Fruit fly (Drosophila melanogaster) whole organism, embryonic: ENCODE results near the gene Mipp2.
A peak's percentile ranks its signal among the peaks of the same experiment; 100 is the strongest.

ENCODE experiments used
- Antp ChIP-seq: fragments of 200-800 bp; sonication (Bioruptor generic); optimal IDR thresholded peaks from 3 replicates; lab custom pipeline; 2016; ENCODE audit warnings: missing biosample characterization, missing genetic modification characterization
- CG11247 ChIP-seq: fragments of 200-800 bp; sonication (Bioruptor generic); IDR thresholded peaks from 2 replicates; pipeline ENCODE4 v1.3.6; 2022; ENCODE audit warnings: missing biosample characterization, missing genetic modification characterization
- CG11504 ChIP-seq: fragments of 200-800 bp; sonication (Bioruptor generic); optimal IDR thresholded peaks from 3 replicates; lab custom pipeline; 2019; ENCODE audit warnings: missing biosample characterization, mild to moderate bottlenecking, missing genetic modification characterization, moderate library complexity
- CG11560 ChIP-seq: fragments of 200-800 bp; sonication (Bioruptor generic); IDR thresholded peaks from 3 replicates; pipeline ENCODE4 v1.3.6; 2022; ENCODE audit warnings: missing biosample characterization, missing genetic modification characterization
- CG11696 ChIP-seq: fragments of 200-800 bp; sonication (Bioruptor generic); IDR thresholded peaks from 2 replicates; pipeline ENCODE4 v1.3.6; 2022; ENCODE audit warnings: missing biosample characterization, missing genetic modification characterization
- CG12155 ChIP-seq: fragments of 200-800 bp; sonication (Bioruptor generic); optimal IDR thresholded peaks from 3 replicates; lab custom pipeline; 2016; ENCODE audit warnings: missing biosample characterization, missing genetic modification characterization
- CG14441 ChIP-seq: fragments of 200-800 bp; sonication (Bioruptor generic); IDR thresholded peaks from 2 replicates; pipeline ENCODE4 v1.3.6; 2022; ENCODE audit warnings: missing biosample characterization, missing genetic modification characterization
- CG17186 ChIP-seq: fragments of 200-800 bp; sonication (Bioruptor generic); optimal IDR thresholded peaks from 3 replicates; lab custom pipeline; 2017; ENCODE audit warnings: missing biosample characterization, missing genetic modification reagents, missing genetic modification characterization
- CG2116 ChIP-seq: fragments of 200-800 bp; sonication (Bioruptor generic); optimal IDR thresholded peaks from 3 replicates; lab custom pipeline; 2018; ENCODE audit warnings: missing biosample characterization, mild to moderate bottlenecking, missing genetic modification characterization
- CG30431 ChIP-seq: fragments of 200-800 bp; sonication (Bioruptor generic); optimal IDR thresholded peaks from 2 replicates; lab custom pipeline; 2017; ENCODE audit warnings: missing biosample characterization, missing genetic modification characterization
- CG31365 ChIP-seq: fragments of 200-800 bp; sonication (Bioruptor generic); optimal IDR thresholded peaks from 2 replicates; lab custom pipeline; 2018; ENCODE audit warnings: missing biosample characterization, mild to moderate bottlenecking, missing genetic modification characterization
- CG34224 ChIP-seq: fragments of 200-800 bp; sonication (Bioruptor generic); IDR thresholded peaks from 3 replicates; pipeline ENCODE4 v1.3.6; 2022; ENCODE audit warnings: missing biosample characterization, missing genetic modification characterization; ENCODE audit not compliant: partially characterized antibody
- CG4328 ChIP-seq: fragments of 200-800 bp; sonication (Bioruptor generic); optimal IDR thresholded peaks from 3 replicates; lab custom pipeline; 2017; ENCODE audit warnings: missing biosample characterization, missing genetic modification reagents, missing genetic modification characterization
- CG4404 ChIP-seq: fragments of 200-800 bp; sonication (Bioruptor generic); IDR thresholded peaks from 2 replicates; pipeline ENCODE4 v1.3.6; 2022; ENCODE audit warnings: missing biosample characterization, missing genetic modification characterization
- CG5180 ChIP-seq: fragments of 200-800 bp; sonication (Bioruptor generic); optimal IDR thresholded peaks from 3 replicates; lab custom pipeline; 2017; ENCODE audit warnings: missing biosample characterization, missing genetic modification characterization, mild to moderate bottlenecking, moderate library complexity, missing genetic modification reagents
- CG6813 ChIP-seq: fragments of 200-800 bp; sonication (Bioruptor generic); optimal IDR thresholded peaks from 2 replicates; lab custom pipeline; 2017; ENCODE audit warnings: missing biosample characterization, missing genetic modification characterization, mild to moderate bottlenecking, moderate library complexity, missing genetic modification reagents
- CG7745 ChIP-seq: fragments of 200-800 bp; sonication (Bioruptor generic); optimal IDR thresholded peaks from 2 replicates; lab custom pipeline; 2018; ENCODE audit warnings: missing biosample characterization, mild to moderate bottlenecking, missing genetic modification characterization, moderate library complexity
- CG8478 ChIP-seq: fragments of >200 bp; optimal IDR thresholded peaks from 2 replicates; lab custom pipeline; 2018
- CG9817 ChIP-seq: fragments of 200-800 bp; sonication (Bioruptor generic); optimal IDR thresholded peaks from 2 replicates; lab custom pipeline; 2018; ENCODE audit warnings: missing biosample characterization, mild to moderate bottlenecking, missing genetic modification characterization, moderate library complexity
- CTCF ChIP-seq: fragments of 200-800 bp; sonication (Bioruptor generic); optimal IDR thresholded peaks from 2 replicates; lab custom pipeline; 2017; ENCODE audit warnings: missing biosample characterization, mild to moderate bottlenecking, missing genetic modification characterization, moderate library complexity
- Dfd ChIP-seq, 2 experiments: fragments of >200 bp; optimal IDR thresholded peaks; 2 replicates each; lab custom pipeline; 2017; ENCODE audit warnings: missing biosample characterization in 2 of 2, missing genetic modification characterization in 2 of 2
- E2f2 ChIP-seq: fragments of 200-800 bp; sonication (Bioruptor generic); IDR thresholded peaks from 2 replicates; pipeline ENCODE4 v1.3.6; 2022; ENCODE audit warnings: missing biosample characterization, missing genetic modification characterization
- Fer3 ChIP-seq: fragments of 200-800 bp; sonication (Bioruptor generic); optimal IDR thresholded peaks from 2 replicates; lab custom pipeline; 2018; ENCODE audit warnings: missing biosample characterization, mild to moderate bottlenecking, missing genetic modification characterization, moderate library complexity
- HLHmδ ChIP-seq: fragments of 200-800 bp; sonication (Bioruptor generic); optimal IDR thresholded peaks from 2 replicates; lab custom pipeline; 2018; ENCODE audit warnings: missing biosample characterization, mild to moderate bottlenecking, missing genetic modification characterization, moderate library complexity
- Lim3 ChIP-seq: fragments of 200-800 bp; sonication (Bioruptor generic); IDR thresholded peaks from 2 replicates; pipeline ENCODE4 v1.3.6; 2022; ENCODE audit warnings: missing biosample characterization, missing genetic modification characterization
- MBD-R2 ChIP-seq: fragments of 200-800 bp; sonication (Bioruptor generic); IDR thresholded peaks from 2 replicates; pipeline ENCODE4 v1.3.6; 2022; ENCODE audit warnings: missing biosample characterization, missing genetic modification characterization
- Mes4 ChIP-seq: fragments of 200-800 bp; sonication (Bioruptor generic); optimal IDR thresholded peaks from 2 replicates; lab custom pipeline; 2016; ENCODE audit warnings: missing biosample characterization, missing genetic modification characterization
- Mrtf ChIP-seq: fragments of 200-800 bp; sonication (Bioruptor generic); IDR thresholded peaks from 3 replicates; pipeline ENCODE4 v1.3.6; 2022; ENCODE audit warnings: missing biosample characterization, missing genetic modification characterization
- Myb ChIP-seq: fragments of 200-800 bp; sonication (Bioruptor generic); optimal IDR thresholded peaks from 2 replicates; lab custom pipeline; 2016; ENCODE audit warnings: missing biosample characterization, missing genetic modification characterization
- Nf-YB ChIP-seq: fragments of 200-800 bp; sonication (Bioruptor generic); optimal IDR thresholded peaks from 3 replicates; lab custom pipeline; 2019; ENCODE audit warnings: missing biosample characterization, mild to moderate bottlenecking, missing genetic modification characterization, moderate library complexity
- PHDP ChIP-seq: fragments of 200-800 bp; sonication (Bioruptor generic); optimal IDR thresholded peaks from 3 replicates; lab custom pipeline; 2018; ENCODE audit warnings: missing biosample characterization, mild to moderate bottlenecking, missing genetic modification characterization, moderate library complexity
- bigmax ChIP-seq: fragments of 200-800 bp; sonication (Bioruptor generic); optimal IDR thresholded peaks from 2 replicates; lab custom pipeline; 2018; ENCODE audit warnings: missing biosample characterization, mild to moderate bottlenecking, missing genetic modification characterization
- cg ChIP-seq: fragments of 200-800 bp; sonication (Bioruptor generic); optimal IDR thresholded peaks from 3 replicates; lab custom pipeline; 2019; ENCODE audit warnings: missing biosample characterization, mild to moderate bottlenecking, missing genetic modification characterization, moderate library complexity
- chm ChIP-seq: fragments of 200-800 bp; sonication (Bioruptor generic); IDR thresholded peaks from 2 replicates; pipeline ENCODE4 v1.3.6; 2022; ENCODE audit warnings: missing biosample characterization, missing genetic modification characterization
- chn ChIP-seq: fragments of 200-800 bp; sonication (Bioruptor generic); optimal IDR thresholded peaks from 2 replicates; lab custom pipeline; 2016; ENCODE audit warnings: missing biosample characterization, missing genetic modification characterization
- danr ChIP-seq: fragments of 200-800 bp; sonication (Bioruptor generic); IDR thresholded peaks from 2 replicates; pipeline ENCODE4 v1.3.6; 2022; ENCODE audit warnings: missing biosample characterization, missing genetic modification characterization
- dati ChIP-seq: fragments of 200-800 bp; sonication (Bioruptor generic); IDR thresholded peaks from 2 replicates; pipeline ENCODE4 v1.3.6; 2022; ENCODE audit warnings: missing biosample characterization, missing genetic modification characterization
- hbn ChIP-seq: fragments of 200-800 bp; sonication (Bioruptor generic); IDR thresholded peaks from 2 replicates; pipeline ENCODE4 v1.3.6; 2022; ENCODE audit warnings: missing biosample characterization, missing genetic modification characterization; ENCODE audit not compliant: partially characterized antibody
- lov ChIP-seq, 2 experiments: fragments of 200-800 bp in 1 of 2; fragments of >200 bp in 1 of 2; sonication (Bioruptor generic) in 1 of 2; IDR thresholded peaks in 1 of 2; optimal IDR thresholded peaks in 1 of 2; 2 replicates in 1 of 2; 3 replicates in 1 of 2; pipeline versions ENCODE4 v1.3.6 to Lab custom; 2017 to 2022; ENCODE audit warnings: missing biosample characterization in 1 of 2, missing genetic modification characterization in 1 of 2
- mld ChIP-seq: fragments of 200-800 bp; sonication (Bioruptor generic); IDR thresholded peaks from 3 replicates; pipeline ENCODE4 v1.3.6; 2022; ENCODE audit warnings: missing biosample characterization, missing genetic modification characterization; ENCODE audit not compliant: partially characterized antibody
- schlank ChIP-seq: fragments of 200-800 bp; sonication (Bioruptor generic); optimal IDR thresholded peaks from 2 replicates; lab custom pipeline; 2018; ENCODE audit warnings: missing biosample characterization, mild to moderate bottlenecking, missing genetic modification characterization
- stwl ChIP-seq: fragments of 200-800 bp; sonication (Bioruptor generic); optimal IDR thresholded peaks from 3 replicates; lab custom pipeline; 2018; ENCODE audit warnings: missing biosample characterization, mild to moderate bottlenecking, missing genetic modification characterization, moderate library complexity
- toy ChIP-seq: fragments of 200-800 bp; sonication (Bioruptor generic); IDR thresholded peaks from 2 replicates; pipeline ENCODE4 v1.3.6; 2022; ENCODE audit warnings: missing biosample characterization, missing genetic modification characterization
- twi ChIP-seq: fragments of 200-800 bp; optimal IDR thresholded peaks from 2 replicates; lab custom pipeline; 2019; ENCODE audit warnings: missing biosample characterization, mild to moderate bottlenecking, missing genetic modification characterization, moderate library complexity
- unpg ChIP-seq: fragments of 200-800 bp; sonication (Bioruptor generic); optimal IDR thresholded peaks from 3 replicates; lab custom pipeline; 2018; ENCODE audit warnings: missing biosample characterization, mild to moderate bottlenecking, missing genetic modification characterization, moderate library complexity
- zen ChIP-seq: fragments of 200-800 bp; sonication (Bioruptor generic); optimal IDR thresholded peaks from 3 replicates; lab custom pipeline; 2018; ENCODE audit warnings: missing biosample characterization, mild to moderate bottlenecking, missing genetic modification characterization, moderate library complexity

Mipp2 gene

dm6 chrX:6109872-6110271 lies 18.6 kb upstream of the Mipp2 start (continued):
- TF ChIP-seq lov (optimal IDR thresholded peaks at IDR 0.05; lab: Kevin White, UChicago) (no peak), lov (GFP tag; IDR thresholded peaks at IDR 0.05; lab: Robert Waterston, UW) (0 out of 3 replicates have a peak, but pooled peaks have one; percentile 71), CG14441 (GFP tag; lab: Robert Waterston, UW) (peak; percentile 62), zen (tag; lab: Kevin White, UChicago) (peak; percentile 49), unpg (GFP tag; lab: Kevin White, UChicago) (no peak), schlank (tag; lab: Kevin White, UChicago) (no peak), CG6813 (GFP tag; lab: Kevin White, UChicago) (peak; percentile 37), CG9817 (peak; percentile 36), CG11560 (tag; lab: Robert Waterston, UW) (0 out of 3 replicates have a peak, but pooled peaks have one; percentile 29), MBD-R2 (GFP tag; lab: Robert Waterston, UW) (0 out of 2 replicates have a peak, but pooled peaks have one; percentile 30), Antp (GFP tag; lab: Kevin White, UChicago) (peak; percentile 45), CG30431 (GFP tag; lab: Kevin White, UChicago) (peak; percentile 37), CG4404 (GFP tag; lab: Robert Waterston, UW) (peak; percentile 16; the same call in 1 of the 2 replicates), Mrtf (GFP tag; lab: Robert Waterston, UW) (peak; percentile 35; the same call in 1 of the 3 replicates)
- TF ChIP-seq, all 482 proteins: peak for 180

- TF ChIP-seq Mes4 (GFP tag; lab: Kevin White, UChicago) = no peak
- no peak for TF ChIP-seq Nf-YB (GFP tag; lab: Kevin White, UChicago)
- TF ChIP-seq CG31365 (tag; lab: Kevin White, UChicago) = peak; percentile 93
- no peak for TF ChIP-seq CG11247
- TF ChIP-seq chn = no peak
- no peak for TF ChIP-seq CG11504 (tag; lab: Kevin White, UChicago)
- no peak for TF ChIP-seq CG11560 (tag; lab: Robert Waterston, UW)
- no peak for TF ChIP-seq Lim3
- TF ChIP-seq dati = no peak
- no peak for TF ChIP-seq Fer3 (tag; lab: Kevin White, UChicago)
- TF ChIP-seq CTCF = peak; percentile 57
- TF ChIP-seq mld (GFP tag; lab: Robert Waterston, UW) = no peak
- TF ChIP-seq toy (GFP tag; lab: Robert Waterston, UW) = no peak
- no peak for TF ChIP-seq Myb
- peak in 1 of 2 experiments; percentile 18 for TF ChIP-seq Dfd (GFP tag; optimal IDR thresholded peaks at IDR 0.05; lab: Kevin White, UChicago)
- TF ChIP-seq bigmax (GFP tag; lab: Kevin White, UChicago) = no peak
- no peak for TF ChIP-seq chm (GFP tag; lab: Robert Waterston, UW)
- TF ChIP-seq hbn (GFP tag; lab: Robert Waterston, UW) = no peak
- TF ChIP-seq CG7745 = no peak
- TF ChIP-seq CG17186 (GFP tag; lab: Kevin White, UChicago) = no peak
- TF ChIP-seq cg (GFP tag; lab: Kevin White, UChicago) = peak; percentile 58
- no peak for TF ChIP-seq CG11696
- no peak for TF ChIP-seq CG8478 (lab: Kevin White, UChicago)
- TF ChIP-seq E2f2 (GFP tag; lab: Robert Waterston, UW) = no peak
- TF ChIP-seq CG2116 (GFP tag; lab: Kevin White, UChicago) = peak; percentile 43
- TF ChIP-seq HLHmδ (GFP tag; lab: Kevin White, UChicago) = no peak
- TF ChIP-seq PHDP = no peak
- TF ChIP-seq stwl (tag; lab: Kevin White, UChicago) = peak; percentile 63
- TF ChIP-seq danr (GFP tag; lab: Robert Waterston, UW) = no peak
- no peak for TF ChIP-seq CG12155 (GFP tag; lab: Kevin White, UChicago)
- no peak for TF ChIP-seq CG34224 (GFP tag; lab: Robert Waterston, UW)
- TF ChIP-seq CG5180 = no peak
- no peak for TF ChIP-seq CG4328 (GFP tag; lab: Kevin White, UChicago)
- no peak for TF ChIP-seq twi
- TF ChIP-seq, all 482 proteins: peak for 6
These were observed 13.5 kb upstream of the Mipp2 start for dm6 chrX:6104724-6105123.
